Fruit fly (Drosophila melanogaster) S2 (cell line): ENCODE measurements around the gene CG43739.

Experiments used
- CG8478 ChIP-seq: fragments of >200 bp; optimal IDR thresholded peaks from 2 replicates; lab custom pipeline; 2018
- CTCF ChIP-seq, 2 experiments: fragments of >200 bp; optimal IDR thresholded peaks; 2 replicates each; lab custom pipeline; 2018

DNA sequence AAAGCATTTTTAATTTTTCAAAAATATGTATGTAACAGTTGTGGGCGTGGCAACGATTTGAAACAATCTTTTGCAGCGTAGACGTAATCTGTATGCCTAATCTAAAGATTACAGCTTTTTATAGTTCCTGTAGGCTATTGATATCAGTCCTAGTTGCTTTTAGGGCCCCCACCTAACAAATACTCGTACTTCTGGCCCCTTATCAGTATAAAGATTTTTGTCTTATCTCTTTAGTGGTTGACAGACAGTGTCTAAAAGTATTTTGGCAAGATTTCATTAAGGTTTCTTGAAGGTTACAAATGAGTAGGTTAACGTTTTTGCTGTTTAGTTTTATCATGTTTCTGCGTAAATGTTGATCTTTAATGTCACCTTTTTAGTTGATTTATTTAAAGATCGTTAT lies 90.0 kb downstream of the CG43739 start:
- TF ChIP-seq CG8478 (lab: Kevin White, UChicago) (no peak), CTCF (optimal IDR thresholded peaks at IDR 0.05; lab: Kevin White, UChicago) (no peak)
